Fruit fly (Drosophila melanogaster): ENCODE data around the gene LManII.

dm6 chr2L:10483073-10483472 is 25.6 kb downstream of the LManII start, which contains the start of gene Grip75:
- no peak for TF ChIP-seq CG8388 (GFP tag; optimal IDR thresholded peaks at IDR 0.05)
- no peak for TF ChIP-seq mirr (GFP tag; optimal IDR thresholded peaks at IDR 0.05)
- no peak for TF ChIP-seq bsh (GFP tag; optimal IDR thresholded peaks at IDR 0.05)
- no peak for TF ChIP-seq Oli (tag; optimal IDR thresholded peaks at IDR 0.05)
- no peak for TF ChIP-seq gcm (GFP tag; optimal IDR thresholded peaks at IDR 0.05)
- TF ChIP-seq Oaz (GFP tag; IDR thresholded peaks at IDR 0.05), result no peak

Measured in whole organism, embryonic.